Worm (Caenorhabditis elegans): Measurements from ENCODE around the gene T14G8.2.

The T14G8.2 gene

ce11 chrX:12872022-12872888 is 14.5 kb downstream of the T14G8.2 start (continued):
- TF ChIP-seq F22D6.2 (tag; optimal IDR thresholded peaks at IDR 0.05) = peak; percentile 85
- TF ChIP-seq chd-7 (tag; optimal IDR thresholded peaks at IDR 0.05) = peak; percentile 97
- TF ChIP-seq gei-17 (GFP tag; optimal IDR thresholded peaks at IDR 0.05) = peak; percentile 70
- TF ChIP-seq Y79H2A.3 (GFP tag; conservative IDR thresholded peaks at IDR 0.05) = no peak
- TF ChIP-seq lin-35 (GFP tag; optimal IDR thresholded peaks at IDR 0.05) = no peak
- TF ChIP-seq nfyb-1 (GFP tag; IDR thresholded peaks at IDR 0.05) = peak; percentile 72; the same call in 1 of the 2 replicates
- peak; percentile 88 for TF ChIP-seq lin-40 (tag; optimal IDR thresholded peaks at IDR 0.05)
- TF ChIP-seq unc-62 (GFP tag; optimal IDR thresholded peaks at IDR 0.05) = peak; percentile 77
- TF ChIP-seq mel-28 (tag; optimal IDR thresholded peaks at IDR 0.05; ENCODE audit: borderline replicate concordance) = no peak
- TF ChIP-seq tlf-1 (GFP tag; optimal IDR thresholded peaks at IDR 0.05) = peak; percentile 85
- peak; percentile 64; the same call in 1 of the 2 replicates for TF ChIP-seq Y53G8AR.9 (GFP tag; conservative IDR thresholded peaks at IDR 0.05)
- no peak for TF ChIP-seq B0035.1 (tag; optimal IDR thresholded peaks at IDR 0.05)
- peak; percentile 67 for TF ChIP-seq pbrm-1 (GFP tag; IDR thresholded peaks at IDR 0.05)
- peak; percentile 12 for TF ChIP-seq mxl-1 (tag; optimal IDR thresholded peaks at IDR 0.05)
- TF ChIP-seq tbp1 (GFP tag; optimal IDR thresholded peaks at IDR 0.05) = peak; percentile 67
- no peak for TF ChIP-seq ceh-79 (tag; optimal IDR thresholded peaks at IDR 0.05)
- no peak for TF ChIP-seq xnd-1 (tag; optimal IDR thresholded peaks at IDR 0.05)
- 0 out of 2 replicates have a peak, but pooled peaks have one; percentile 70 for TF ChIP-seq lag-1 (GFP tag; IDR thresholded peaks at IDR 0.05)
- TF ChIP-seq ceh-91 (GFP tag; IDR thresholded peaks at IDR 0.05) = no peak
- TF ChIP-seq K12H6.12 (tag; optimal IDR thresholded peaks at IDR 0.05) = peak; percentile 74
- no peak for TF ChIP-seq F39B2.1 (GFP tag; IDR thresholded peaks at IDR 0.05)
- TF ChIP-seq mes-4 (tag; optimal IDR thresholded peaks at IDR 0.05) = no peak
- TF ChIP-seq ztf-25 (GFP tag; IDR thresholded peaks at IDR 0.05) = no peak
- TF ChIP-seq B0261.1 (tag; optimal IDR thresholded peaks at IDR 0.05) = peak; percentile 5
- no peak for TF ChIP-seq nfya-2 (GFP tag; IDR thresholded peaks at IDR 0.05)
- no peak for TF ChIP-seq hlh-12 (tag; optimal IDR thresholded peaks at IDR 0.05)
- no peak for TF ChIP-seq dpl-1 (GFP tag; optimal IDR thresholded peaks at IDR 0.05)
- TF ChIP-seq attf-5 (GFP tag; optimal IDR thresholded peaks at IDR 0.05) = peak; percentile 78
- TF ChIP-seq ccch-3 (GFP tag; optimal IDR thresholded peaks at IDR 0.05) = no peak
- peak; percentile 90 for TF ChIP-seq ztf-26 (tag; optimal IDR thresholded peaks at IDR 0.05)
- TF ChIP-seq hlh-26 (GFP tag; conservative IDR thresholded peaks at IDR 0.05) = no peak
- TF ChIP-seq akir-1 (GFP tag; optimal IDR thresholded peaks at IDR 0.05) = no peak
- no peak for TF ChIP-seq him-1 (tag; optimal IDR thresholded peaks at IDR 0.05)
- TF ChIP-seq D2030.7 (GFP tag; IDR thresholded peaks at IDR 0.05) = no peak
- TF ChIP-seq aptf-2 (GFP tag; conservative IDR thresholded peaks at IDR 0.05) = no peak
- TF ChIP-seq C17E4.6 (GFP tag; IDR thresholded peaks at IDR 0.05) = no peak
- TF ChIP-seq nhr-179 (tag; optimal IDR thresholded peaks at IDR 0.05) = no peak
- TF ChIP-seq nhr-27 (tag; optimal IDR thresholded peaks at IDR 0.05) = no peak
- TF ChIP-seq B0336.3 (GFP tag; IDR thresholded peaks at IDR 0.05) = peak; percentile 96
- TF ChIP-seq attf-3 (GFP tag; conservative IDR thresholded peaks at IDR 0.05) = no peak
- peak; percentile 77 for TF ChIP-seq ztf-3 (GFP tag; optimal IDR thresholded peaks at IDR 0.05)
- peak; percentile 93 for TF ChIP-seq nhr-90 (tag; optimal IDR thresholded peaks at IDR 0.05)
- no peak for TF ChIP-seq unc-130 (GFP tag; optimal IDR thresholded peaks at IDR 0.05)
- no peak for TF ChIP-seq ceh-58 (GFP tag; IDR thresholded peaks at IDR 0.05)
- no peak for TF ChIP-seq hmg-20 (GFP tag; IDR thresholded peaks at IDR 0.05)
- peak; percentile 56; the same call in 1 of the 2 replicates for TF ChIP-seq let-526 (GFP tag; IDR thresholded peaks at IDR 0.05)
- no peak for TF ChIP-seq F49E8.2 (tag; optimal IDR thresholded peaks at IDR 0.05; ENCODE audit: insufficient read depth)

All from whole organism, young adult.